Worm (Caenorhabditis elegans) whole organism, L2 larva: ENCODE measurements around the gene R10E8.6.
"Not testable (repeated sequence)": the region's sequence is repeated elsewhere in the genome, so short reads cannot be mapped to it uniquely, and the experiment has no call there.

Experiments used
- C34F6.9 ChIP-seq: fragments of 150-350 bp; optimal IDR thresholded peaks from 2 replicates; lab custom pipeline; 2014; ENCODE audit warnings: missing biosample characterization, missing genetic modification characterization
- ceh-82 ChIP-seq: fragments of 150-350 bp; optimal IDR thresholded peaks from 2 replicates; lab custom pipeline; 2014; ENCODE audit warnings: missing biosample characterization, missing genetic modification characterization
- egl-27 ChIP-seq: sonication (generic microtip); optimal IDR thresholded peaks from 3 replicates; lab custom pipeline; 2017; ENCODE audit warnings: missing biosample characterization, missing genetic modification reagents, missing genetic modification characterization
- elt-1 ChIP-seq: fragments of 150-350 bp; optimal IDR thresholded peaks from 2 replicates; lab custom pipeline; 2014; ENCODE audit warnings: missing biosample characterization, missing genetic modification characterization
- gmeb-1 ChIP-seq: fragments of 150-350 bp; optimal IDR thresholded peaks from 2 replicates; lab custom pipeline; 2014; ENCODE audit warnings: missing biosample characterization, missing genetic modification characterization
- lin-13 ChIP-seq: fragments of 150-350 bp; optimal IDR thresholded peaks from 2 replicates; lab custom pipeline; 2014; ENCODE audit warnings: missing biosample characterization, missing genetic modification reagents, missing genetic modification characterization
- lsy-2 ChIP-seq, 2 experiments: fragments of 150-350 bp in 1 of 2; sonication (generic microtip) in 1 of 2; optimal IDR thresholded peaks; 2 replicates each; lab custom pipeline; 2014 to 2017; ENCODE audit warnings: missing biosample characterization in 2 of 2, missing genetic modification characterization in 2 of 2
- mdl-1 ChIP-seq, 2 experiments: fragments of 150-350 bp in 1 of 2; sonication (generic microtip) in 1 of 2; optimal IDR thresholded peaks; 2 replicates each; lab custom pipeline; 2017; ENCODE audit warnings: missing biosample characterization in 2 of 2, missing genetic modification characterization in 2 of 2
- nhr-10 ChIP-seq: sonication (generic microtip); optimal IDR thresholded peaks from 2 replicates; lab custom pipeline; 2017; ENCODE audit warnings: missing biosample characterization, missing genetic modification characterization
- nhr-11 ChIP-seq: fragments of 150-350 bp; optimal IDR thresholded peaks from 2 replicates; lab custom pipeline; 2014; ENCODE audit warnings: missing biosample characterization, missing genetic modification characterization
- nhr-12 ChIP-seq: fragments of 150-350 bp; optimal IDR thresholded peaks from 2 replicates; lab custom pipeline; 2014; ENCODE audit warnings: missing biosample characterization, missing genetic modification characterization
- nhr-237 ChIP-seq: fragments of 150-350 bp; optimal IDR thresholded peaks from 2 replicates; lab custom pipeline; 2014; ENCODE audit warnings: missing biosample characterization, missing genetic modification characterization
- peb-1 ChIP-seq: fragments of 150-350 bp; optimal IDR thresholded peaks from 2 replicates; lab custom pipeline; 2014; ENCODE audit warnings: missing biosample characterization, missing genetic modification characterization
- sma-9 ChIP-seq, 2 experiments: fragments of 150-350 bp in 1 of 2; sonication (generic microtip) in 1 of 2; optimal IDR thresholded peaks; 2 replicates each; lab custom pipeline; 2014 to 2016; ENCODE audit warnings: missing genetic modification characterization in 2 of 2, mild to moderate bottlenecking in 1 of 2, missing biosample characterization in 1 of 2, missing compliant biosample characterization in 1 of 2, missing genetic modification reagents in 1 of 2, moderate library complexity in 1 of 2
- unc-39 ChIP-seq: fragments of 150-350 bp; optimal IDR thresholded peaks from 2 replicates; lab custom pipeline; 2014; ENCODE audit warnings: missing biosample characterization, missing genetic modification characterization
- unc-62 ChIP-seq: fragments of 150-350 bp; optimal IDR thresholded peaks from 2 replicates; lab custom pipeline; 2014; ENCODE audit warnings: missing biosample characterization, missing genetic modification reagents, missing genetic modification characterization
- zag-1 ChIP-seq: fragments of 150-350 bp; optimal IDR thresholded peaks from 2 replicates; lab custom pipeline; 2014; ENCODE audit warnings: missing biosample characterization, missing genetic modification characterization
- ztf-4 ChIP-seq: fragments of 150-350 bp; optimal IDR thresholded peaks from 2 replicates; lab custom pipeline; 2014; ENCODE audit warnings: missing biosample characterization, missing genetic modification characterization

The R10E8.6 gene

DNA sequence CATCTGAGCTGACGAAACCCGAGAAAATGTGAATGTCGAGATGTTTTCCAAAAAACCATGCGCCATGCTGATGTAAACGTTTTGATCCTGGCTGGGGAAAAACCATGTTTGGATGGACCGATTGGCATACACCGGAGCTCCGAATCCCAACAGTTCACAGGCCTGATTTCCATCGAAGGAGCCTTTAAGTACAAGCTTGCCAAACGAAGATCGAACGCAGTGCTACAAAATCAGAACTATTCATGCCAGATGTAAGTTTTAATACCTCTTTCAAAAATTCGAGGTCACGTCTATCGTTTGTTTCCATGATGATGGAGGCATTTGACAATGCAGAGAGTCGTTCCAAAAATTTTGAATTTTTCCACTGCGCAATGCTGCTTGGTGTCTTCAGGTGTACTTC, 30.4 kb downstream of the R10E8.6 start:
- no peak for TF ChIP-seq sma-9 (GFP tag; optimal IDR thresholded peaks at IDR 0.05; lab: Kevin White, UChicago)
- TF ChIP-seq sma-9 (tag; optimal IDR thresholded peaks at IDR 0.05; lab: Kevin White, UChicago): no peak
- TF ChIP-seq nhr-12 (tag; lab: Kevin White, UChicago): no peak
- no peak for TF ChIP-seq lin-13 (GFP tag; lab: Kevin White, UChicago)
- TF ChIP-seq lsy-2 (tag; optimal IDR thresholded peaks at IDR 0.05; lab: Kevin White, UChicago): no peak

DNA sequence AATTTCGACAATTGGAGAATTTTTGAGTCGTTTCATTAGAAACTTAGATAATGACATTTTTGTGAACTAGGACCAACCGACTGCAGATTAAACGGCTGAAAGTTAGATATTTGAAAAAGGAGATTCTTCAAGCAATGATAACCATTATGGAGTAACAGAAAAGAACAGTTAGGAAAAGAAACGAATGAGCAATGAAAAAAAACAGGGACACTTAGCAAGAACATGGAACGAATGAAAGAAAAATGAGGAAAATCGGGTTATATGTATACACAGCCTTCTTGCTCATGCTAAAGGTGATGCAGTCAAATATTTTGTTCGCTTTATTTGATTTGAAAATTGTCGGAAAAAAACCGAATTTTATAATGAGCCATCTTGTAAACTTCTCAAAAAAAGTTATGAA, 41.8 kb downstream of the R10E8.6 start, which contains the start of gene F16H6.10:
Gene F16H6.10 (minus strand): TSS at position 101 of the 400 bp plus-strand sequence.
- TF ChIP-seq unc-62 (GFP tag; lab: Kevin White, UChicago) (no peak), unc-39 (tag; lab: Kevin White, UChicago) (no peak), gmeb-1 (no peak), ceh-82 (no peak)

DNA sequence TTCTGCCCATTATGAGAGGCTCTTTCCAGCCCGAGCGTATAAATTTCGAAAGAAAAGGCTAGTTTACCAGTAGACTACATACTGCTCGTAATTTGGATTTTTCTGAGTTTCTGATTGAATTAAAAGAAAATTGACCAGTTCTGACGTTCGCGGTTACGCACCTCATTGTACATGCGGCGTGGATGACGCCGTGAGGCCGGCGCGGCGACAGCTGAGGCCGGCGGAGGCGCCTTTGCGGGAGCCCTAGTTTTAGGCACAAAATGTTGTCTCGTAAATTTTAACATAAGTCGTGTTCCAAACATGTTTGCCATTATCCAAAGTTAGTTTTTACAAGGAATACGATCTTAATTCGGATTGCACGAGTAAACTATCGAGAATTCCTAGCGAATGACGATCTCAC, 49.4 kb downstream of the R10E8.6 start, which contains the start of gene F16H6.9:
Gene F16H6.9 (plus strand): TSS at position 301 of the 400 bp plus-strand sequence.
- TF ChIP-seq nhr-10 (tag; lab: Kevin White, UChicago); elt-1 (tag; lab: Kevin White, UChicago); mdl-1 (tag; optimal IDR thresholded peaks at IDR 0.05; lab: Kevin White, UChicago): not testable (repeated sequence)

DNA sequence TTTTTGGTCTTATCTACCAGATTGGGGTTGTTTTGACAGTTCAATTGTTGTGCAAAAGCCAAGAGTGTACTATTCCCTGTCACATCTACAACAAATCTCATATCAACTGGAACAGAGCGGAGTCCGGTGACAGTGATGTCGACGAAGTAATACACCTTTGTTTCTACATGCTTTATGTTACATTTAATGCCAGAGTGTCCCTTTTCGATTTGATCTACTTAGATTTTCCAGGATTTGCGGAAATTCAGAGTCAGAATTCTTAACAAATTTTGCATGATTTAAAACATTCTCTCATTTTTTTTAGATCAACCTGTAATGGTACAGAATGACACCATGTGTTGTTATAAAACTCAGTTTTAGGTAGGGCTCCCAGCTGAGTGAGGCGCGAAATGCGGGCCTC, 50.0 kb downstream of the R10E8.6 start, which contains the start of gene F16H6.8:
Gene F16H6.8 (minus strand): TSS at position 101 of the 400 bp plus-strand sequence.
- not testable (repeated sequence) for TF ChIP-seq nhr-11 (tag; lab: Kevin White, UChicago); nhr-237 (tag; lab: Kevin White, UChicago); ztf-4

DNA sequence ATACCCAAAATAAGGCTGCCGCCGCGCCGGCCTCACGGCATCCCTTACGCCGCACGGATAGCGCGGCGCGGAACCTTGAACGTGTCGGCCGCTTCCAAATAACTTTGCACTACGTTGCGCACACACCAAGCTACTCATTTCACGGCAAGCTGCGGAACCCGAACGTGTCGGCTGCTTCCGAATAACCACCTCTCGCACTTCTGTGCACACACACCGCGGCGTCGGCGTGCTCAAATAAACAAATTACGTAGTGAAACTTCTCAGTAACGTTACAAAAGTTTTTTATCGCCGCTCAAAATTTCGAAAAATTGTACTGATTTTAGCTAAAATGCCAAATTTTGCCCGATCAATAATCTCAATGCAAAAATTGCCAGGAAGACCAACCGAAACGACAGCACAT, 53.3 kb downstream of the R10E8.6 start:
- TF ChIP-seq mdl-1 (tag; optimal IDR thresholded peaks at IDR 0.05; lab: Kevin White, UChicago): no peak
- no peak for TF ChIP-seq lsy-2 (tag; optimal IDR thresholded peaks at IDR 0.05; lab: Kevin White, UChicago)
- TF ChIP-seq unc-62 (GFP tag; lab: Kevin White, UChicago): no peak
- TF ChIP-seq egl-27 (tag; lab: Kevin White, UChicago): no peak
- no peak for TF ChIP-seq zag-1 (tag; lab: Kevin White, UChicago)
- no peak for TF ChIP-seq peb-1 (tag; lab: Kevin White, UChicago)
- no peak for TF ChIP-seq C34F6.9
